Fruit fly (Drosophila melanogaster) whole organism, embryonic: ENCODE measurements around the gene Utx.

Source experiments
- Abd-B ChIP-seq: fragments of 200-800 bp; sonication (Bioruptor generic); optimal IDR thresholded peaks from 2 replicates; lab custom pipeline; 2018; ENCODE audit warnings: missing biosample characterization, mild to moderate bottlenecking, missing genetic modification characterization, moderate library complexity
- BEAF-32 ChIP-seq: fragments of 200-800 bp; sonication (Bioruptor generic); optimal IDR thresholded peaks from 3 replicates; lab custom pipeline; 2017; ENCODE audit warnings: missing biosample characterization, missing genetic modification characterization, mild to moderate bottlenecking, moderate library complexity, missing genetic modification reagents
- CG1024 ChIP-seq: fragments of 200-800 bp; sonication (Bioruptor generic); IDR thresholded peaks from 2 replicates; pipeline ENCODE4 v1.3.6; 2022; ENCODE audit warnings: missing biosample characterization, missing genetic modification characterization
- CG11723 ChIP-seq: fragments of 200-800 bp; sonication (Bioruptor generic); optimal IDR thresholded peaks from 2 replicates; lab custom pipeline; 2017; ENCODE audit warnings: missing biosample characterization, mild to moderate bottlenecking, missing genetic modification characterization
- CG12155 ChIP-seq: fragments of 200-800 bp; sonication (Bioruptor generic); optimal IDR thresholded peaks from 3 replicates; lab custom pipeline; 2016; ENCODE audit warnings: missing biosample characterization, missing genetic modification characterization
- CG12659 ChIP-seq: fragments of 200-800 bp; sonication (Bioruptor generic); optimal IDR thresholded peaks from 3 replicates; lab custom pipeline; 2017; ENCODE audit warnings: mild to moderate bottlenecking, missing biosample characterization, missing genetic modification reagents, missing genetic modification characterization
- CG13624 ChIP-seq: fragments of 200-800 bp; sonication (Bioruptor generic); optimal IDR thresholded peaks from 2 replicates; lab custom pipeline; 2016; ENCODE audit warnings: missing biosample characterization, missing genetic modification characterization
- CG14710 ChIP-seq: fragments of 200-800 bp; sonication (Bioruptor generic); optimal IDR thresholded peaks from 3 replicates; lab custom pipeline; 2019; ENCODE audit warnings: missing biosample characterization, mild to moderate bottlenecking, missing genetic modification characterization, moderate library complexity
- CG17802 ChIP-seq: fragments of 200-800 bp; sonication (Bioruptor generic); optimal IDR thresholded peaks from 2 replicates; lab custom pipeline; 2018; ENCODE audit warnings: missing biosample characterization, mild to moderate bottlenecking, missing genetic modification characterization, moderate library complexity
- CG18262 ChIP-seq: fragments of 200-800 bp; optimal IDR thresholded peaks from 3 replicates; lab custom pipeline; 2019; ENCODE audit warnings: missing biosample characterization, mild to moderate bottlenecking, missing genetic modification characterization, moderate library complexity
- CG18619 ChIP-seq: fragments of 200-800 bp; sonication (Bioruptor generic); optimal IDR thresholded peaks from 3 replicates; lab custom pipeline; 2017; ENCODE audit warnings: missing biosample characterization, mild to moderate bottlenecking, missing genetic modification characterization
- CG30020 ChIP-seq: fragments of 200-800 bp; optimal IDR thresholded peaks from 2 replicates; lab custom pipeline; 2019; ENCODE audit warnings: missing biosample characterization, mild to moderate bottlenecking, missing genetic modification characterization, moderate library complexity
- CG32767 ChIP-seq: fragments of 200-800 bp; sonication (Bioruptor generic); IDR thresholded peaks from 2 replicates; pipeline ENCODE4 v1.3.6; 2022; ENCODE audit warnings: missing biosample characterization, missing genetic modification characterization
- CG3995 ChIP-seq: fragments of 200-800 bp; sonication (Bioruptor generic); optimal IDR thresholded peaks from 3 replicates; lab custom pipeline; 2016; ENCODE audit warnings: missing biosample characterization, missing genetic modification characterization
- CG7372 ChIP-seq: fragments of 200-800 bp; sonication (Bioruptor generic); IDR thresholded peaks from 2 replicates; pipeline ENCODE4 v1.3.6; 2022; ENCODE audit warnings: missing biosample characterization, missing genetic modification characterization
- CG7745 ChIP-seq: fragments of 200-800 bp; sonication (Bioruptor generic); optimal IDR thresholded peaks from 2 replicates; lab custom pipeline; 2018; ENCODE audit warnings: missing biosample characterization, mild to moderate bottlenecking, missing genetic modification characterization, moderate library complexity
- CG8290 ChIP-seq, 3 experiments: fragments of 200-800 bp; sonication (Bioruptor generic); optimal IDR thresholded peaks; 2 replicates each; lab custom pipeline; 2016 to 2019; ENCODE audit warnings: missing biosample characterization in 3 of 3, missing genetic modification characterization in 3 of 3, mild to moderate bottlenecking in 2 of 3, moderate library complexity in 1 of 3
- CG8388 ChIP-seq: fragments of 200-800 bp; sonication (Bioruptor generic); optimal IDR thresholded peaks from 2 replicates; lab custom pipeline; 2019; ENCODE audit warnings: missing biosample characterization, mild to moderate bottlenecking, missing genetic modification characterization, moderate library complexity
- CG9437 ChIP-seq: fragments of 200-800 bp; sonication (Bioruptor generic); optimal IDR thresholded peaks from 2 replicates; lab custom pipeline; 2018; ENCODE audit warnings: missing biosample characterization, mild to moderate bottlenecking, missing genetic modification characterization
- CG9817 ChIP-seq: fragments of 200-800 bp; sonication (Bioruptor generic); optimal IDR thresholded peaks from 2 replicates; lab custom pipeline; 2018; ENCODE audit warnings: missing biosample characterization, mild to moderate bottlenecking, missing genetic modification characterization, moderate library complexity
- CHES-1-like ChIP-seq: fragments of 200-800 bp; sonication (Bioruptor generic); optimal IDR thresholded peaks from 2 replicates; lab custom pipeline; 2016; ENCODE audit warnings: missing biosample characterization, missing genetic modification characterization
- Dll ChIP-seq: fragments of 200-800 bp; sonication (Bioruptor generic); IDR thresholded peaks from 4 replicates; pipeline ENCODE4 v1.3.6; 2022; ENCODE audit warnings: missing biosample characterization, missing genetic modification characterization; ENCODE audit not compliant: partially characterized antibody
- Fer1 ChIP-seq: fragments of 200-800 bp; sonication (Bioruptor generic); optimal IDR thresholded peaks from 2 replicates; lab custom pipeline; 2017; ENCODE audit warnings: missing biosample characterization, mild to moderate bottlenecking, missing genetic modification characterization
- Gug ChIP-seq: fragments of 200-800 bp; sonication (Bioruptor generic); IDR thresholded peaks from 4 replicates; pipeline ENCODE4 v1.3.6; 2022; ENCODE audit warnings: missing biosample characterization, missing genetic modification characterization
- HLH4C ChIP-seq: fragments of 200-800 bp; sonication (Bioruptor generic); IDR thresholded peaks from 3 replicates; pipeline ENCODE4 v1.3.6; 2022; ENCODE audit warnings: missing biosample characterization, missing genetic modification characterization; ENCODE audit not compliant: partially characterized antibody
- Hmx ChIP-seq: fragments of 200-800 bp; sonication (Bioruptor generic); optimal IDR thresholded peaks from 2 replicates; lab custom pipeline; 2016; ENCODE audit warnings: missing biosample characterization, missing genetic modification characterization
- Med ChIP-seq: fragments of 200-800 bp; sonication (Bioruptor generic); peaks from one replicate; lab custom pipeline; 2016; ENCODE audit warnings: missing biosample characterization, missing genetic modification characterization, mild to moderate bottlenecking, inconsistent platforms, moderate library complexity
- Pdp1 ChIP-seq, 2 experiments: fragments of 200-800 bp; sonication (Bioruptor generic); optimal IDR thresholded peaks; 3 replicates each; lab custom pipeline; 2016; ENCODE audit warnings: missing biosample characterization in 2 of 2, missing genetic modification characterization in 2 of 2, mild to moderate bottlenecking in 1 of 2, moderate library complexity in 1 of 2
- Scr ChIP-seq: fragments of 200-800 bp; sonication (Bioruptor generic); IDR thresholded peaks from 2 replicates; pipeline ENCODE4 v1.3.6; 2022; ENCODE audit warnings: missing biosample characterization, missing genetic modification characterization; ENCODE audit not compliant: partially characterized antibody
- Sry-δ ChIP-seq: fragments of 200-800 bp; sonication (Bioruptor generic); optimal IDR thresholded peaks from 2 replicates; lab custom pipeline; 2016; ENCODE audit warnings: missing biosample characterization, missing genetic modification characterization
- TFAM ChIP-seq: fragments of 200-800 bp; sonication (Bioruptor generic); optimal IDR thresholded peaks from 2 replicates; lab custom pipeline; 2017; ENCODE audit warnings: missing biosample characterization, missing genetic modification characterization, inconsistent platforms
- Usf ChIP-seq: fragments of 200-800 bp; sonication (Bioruptor generic); optimal IDR thresholded peaks from 2 replicates; lab custom pipeline; 2017; ENCODE audit warnings: missing genotype, missing biosample characterization, missing genetic modification characterization
- YL-1 ChIP-seq: fragments of 200-800 bp; sonication (Bioruptor generic); optimal IDR thresholded peaks from 3 replicates; lab custom pipeline; 2017; ENCODE audit warnings: missing biosample characterization, mild to moderate bottlenecking, missing genetic modification characterization
- insv ChIP-seq, 2 experiments: fragments of 200-800 bp; sonication (Bioruptor generic); optimal IDR thresholded peaks; 3 replicates each; lab custom pipeline; 2016 to 2018; ENCODE audit warnings: missing biosample characterization in 2 of 2, missing genetic modification characterization in 2 of 2
- luna ChIP-seq: fragments of 200-800 bp; sonication (Bioruptor generic); optimal IDR thresholded peaks from 2 replicates; lab custom pipeline; 2016; ENCODE audit warnings: missing biosample characterization, missing genetic modification characterization
- maf-S ChIP-seq: fragments of 200-800 bp; sonication (Bioruptor generic); optimal IDR thresholded peaks from 2 replicates; lab custom pipeline; 2016; ENCODE audit warnings: missing biosample characterization, missing genetic modification characterization
- nerfin-1 ChIP-seq: fragments of 200-800 bp; sonication (Bioruptor generic); optimal IDR thresholded peaks from 3 replicates; lab custom pipeline; 2019; ENCODE audit warnings: missing biosample characterization, mild to moderate bottlenecking, missing genetic modification characterization, moderate library complexity
- nmo ChIP-seq: fragments of 200-800 bp; sonication (Bioruptor generic); optimal IDR thresholded peaks from 2 replicates; lab custom pipeline; 2018; ENCODE audit warnings: missing biosample characterization, mild to moderate bottlenecking, missing genetic modification characterization, moderate library complexity
- phol ChIP-seq: fragments of 200-800 bp; sonication (Bioruptor generic); optimal IDR thresholded peaks from 3 replicates; lab custom pipeline; 2018; ENCODE audit warnings: missing biosample characterization, mild to moderate bottlenecking, missing genetic modification characterization, moderate library complexity
- pita ChIP-seq: fragments of 200-800 bp; sonication (Bioruptor generic); optimal IDR thresholded peaks from 2 replicates; lab custom pipeline; 2017; ENCODE audit warnings: missing biosample characterization, mild to moderate bottlenecking, missing genetic modification characterization
- pzg ChIP-seq: fragments of 200-800 bp; sonication (Bioruptor generic); optimal IDR thresholded peaks from 3 replicates; lab custom pipeline; 2018; ENCODE audit warnings: missing biosample characterization, mild to moderate bottlenecking, missing genetic modification characterization, moderate library complexity
- sob ChIP-seq: fragments of 200-800 bp; sonication (Bioruptor generic); IDR thresholded peaks from 2 replicates; pipeline ENCODE4 v1.3.6; 2022; ENCODE audit warnings: missing biosample characterization, missing genetic modification characterization
- sqz ChIP-seq: fragments of 200-800 bp; sonication (Bioruptor generic); optimal IDR thresholded peaks from 3 replicates; lab custom pipeline; 2018; ENCODE audit warnings: missing biosample characterization, mild to moderate bottlenecking, missing genetic modification characterization
- stwl ChIP-seq: fragments of 200-800 bp; sonication (Bioruptor generic); optimal IDR thresholded peaks from 3 replicates; lab custom pipeline; 2018; ENCODE audit warnings: missing biosample characterization, mild to moderate bottlenecking, missing genetic modification characterization, moderate library complexity
- tin ChIP-seq: fragments of 200-800 bp; sonication (Bioruptor generic); optimal IDR thresholded peaks from 3 replicates; lab custom pipeline; 2016; ENCODE audit warnings: missing biosample characterization, missing genetic modification characterization
- trem ChIP-seq: fragments of 200-800 bp; optimal IDR thresholded peaks from 3 replicates; lab custom pipeline; 2019; ENCODE audit warnings: missing biosample characterization, mild to moderate bottlenecking, missing genetic modification characterization, moderate library complexity
- unc-4 ChIP-seq: fragments of 200-800 bp; sonication (Bioruptor generic); IDR thresholded peaks from 2 replicates; pipeline ENCODE4 v1.3.6; 2022; ENCODE audit warnings: missing biosample characterization, missing genetic modification characterization; ENCODE audit not compliant: partially characterized antibody
- wor ChIP-seq: fragments of 200-800 bp; sonication (Bioruptor generic); IDR thresholded peaks from 2 replicates; pipeline ENCODE4 v1.3.6; 2022; ENCODE audit warnings: missing biosample characterization, missing genetic modification characterization
- zen ChIP-seq: fragments of 200-800 bp; sonication (Bioruptor generic); optimal IDR thresholded peaks from 3 replicates; lab custom pipeline; 2018; ENCODE audit warnings: missing biosample characterization, mild to moderate bottlenecking, missing genetic modification characterization, moderate library complexity

Utx gene

DNA sequence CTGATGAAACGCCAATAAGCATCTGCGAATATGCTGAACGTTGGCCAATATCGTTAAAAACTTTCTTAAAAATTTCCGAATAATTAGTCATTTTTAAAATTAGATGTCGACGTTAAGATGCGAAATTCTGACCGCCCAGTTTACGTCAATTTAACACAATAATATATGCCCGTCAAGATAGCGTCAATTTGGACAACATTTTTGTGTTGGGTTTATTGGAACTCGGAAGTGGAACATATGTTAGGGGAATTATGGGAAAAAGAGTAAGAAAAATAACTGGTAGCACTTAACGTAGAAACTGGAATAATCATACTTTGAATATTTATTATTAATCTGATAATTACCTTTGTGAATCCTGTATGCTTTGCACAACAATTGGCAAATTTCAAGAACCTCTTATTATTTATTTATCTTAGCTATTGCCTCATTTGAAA lies 22.9 kb downstream of the Utx start, which contains the start of gene CG5676 (continued):
- peak; percentile 4 for TF ChIP-seq CG18262
- peak; percentile 86 for TF ChIP-seq CG17802 (tag; lab: Kevin White, UChicago)
- TF ChIP-seq CG14710 (tag; lab: Kevin White, UChicago): peak; percentile 44
- TF ChIP-seq CG3995 (GFP tag; lab: Kevin White, UChicago): peak; percentile 78
- TF ChIP-seq Gug (GFP tag; lab: Robert Waterston, UW): no peak
- peak in 1 of 2 experiments; percentile 74 for TF ChIP-seq Pdp1 (GFP tag; optimal IDR thresholded peaks at IDR 0.05; lab: Kevin White, UChicago)
- TF ChIP-seq CG13624 (GFP tag; lab: Kevin White, UChicago): peak; percentile 16
- TF ChIP-seq CG8290 (GFP tag; optimal IDR thresholded peaks at IDR 0.05; lab: Kevin White, UChicago): peak; percentile 14
- TF ChIP-seq CG8290 (tag; optimal IDR thresholded peaks at IDR 0.05; lab: Kevin White, UChicago): no peak
- TF ChIP-seq CG32767 (GFP tag; lab: Robert Waterston, UW): no peak
- peak; percentile 56 for TF ChIP-seq zen (tag; lab: Kevin White, UChicago)
- TF ChIP-seq YL-1 (GFP tag; lab: Kevin White, UChicago): peak; percentile 46
- TF ChIP-seq Fer1 (GFP tag; lab: Kevin White, UChicago): peak; percentile 19
- TF ChIP-seq trem (tag; lab: Kevin White, UChicago): peak; percentile 31
- TF ChIP-seq Sry-δ (GFP tag; lab: Kevin White, UChicago): peak; percentile 38
- peak; percentile 26 for TF ChIP-seq phol
- TF ChIP-seq stwl (tag; lab: Kevin White, UChicago): peak; percentile 52
- no peak for TF ChIP-seq luna
- TF ChIP-seq pzg (GFP tag; lab: Kevin White, UChicago): peak; percentile 71
- peak; percentile 39 for TF ChIP-seq nmo (GFP tag; lab: Kevin White, UChicago)
- TF ChIP-seq CG9437 (GFP tag; lab: Kevin White, UChicago): peak; percentile 54
- TF ChIP-seq Med (GFP tag; lab: Kevin White, UChicago): peak; percentile 59
- TF ChIP-seq CG7745 (tag; lab: Kevin White, UChicago): peak; percentile 36
- 0 out of 4 replicates have a peak, but pooled peaks have one; percentile 34 for TF ChIP-seq Dll (GFP tag; lab: Robert Waterston, UW)
- TF ChIP-seq CG11723 (GFP tag; lab: Kevin White, UChicago): peak; percentile 51
- peak; percentile 11 for TF ChIP-seq nerfin-1
- TF ChIP-seq TFAM (GFP tag; lab: Kevin White, UChicago): no peak
- TF ChIP-seq CG12659 (GFP tag; lab: Kevin White, UChicago): peak; percentile 57
- TF ChIP-seq CG9817: no peak
- TF ChIP-seq BEAF-32: peak; percentile 31
- TF ChIP-seq, all 482 proteins: peak for 43

- TF ChIP-seq CG7372 (GFP tag; lab: Robert Waterston, UW) (no peak), tin (GFP tag; lab: Kevin White, UChicago) (no peak), Abd-B (GFP tag; lab: Kevin White, UChicago) (no peak), Hmx (GFP tag; lab: Kevin White, UChicago) (no peak), CG18619 (GFP tag; lab: Kevin White, UChicago) (no peak), unc-4 (GFP tag; lab: Robert Waterston, UW) (peak; percentile 47; the same call in 1 of the 2 replicates), sqz (GFP tag; lab: Kevin White, UChicago) (no peak), CHES-1-like (GFP tag; lab: Kevin White, UChicago) (no peak), CG13624 (GFP tag; lab: Kevin White, UChicago) (no peak), HLH4C (GFP tag; lab: Robert Waterston, UW) (no peak), insv (GFP tag; optimal IDR thresholded peaks at IDR 0.05; lab: Kevin White, UChicago) (no peak), CG8388 (GFP tag; lab: Kevin White, UChicago) (no peak), pita (GFP tag; lab: Kevin White, UChicago) (no peak), CG3995 (GFP tag; lab: Kevin White, UChicago) (no peak), CG30020 (peak; percentile 64), nerfin-1 (peak; percentile 43), Scr (GFP tag; lab: Robert Waterston, UW) (peak; percentile 47; the same call in 1 of the 2 replicates), maf-S (GFP tag; lab: Kevin White, UChicago) (no peak), CG12155 (GFP tag; lab: Kevin White, UChicago) (no peak), sob (GFP tag; lab: Robert Waterston, UW) (no peak), wor (GFP tag; lab: Robert Waterston, UW) (no peak), Usf (GFP tag; lab: Kevin White, UChicago) (no peak), CG1024 (GFP tag; lab: Robert Waterston, UW) (no peak)
These were observed 27.0 kb downstream of the Utx start, which contains the start of gene Ror for dm6 chr2L:10251592-10251991. TSS of gene Ror (plus strand) at chr2L:10251843.
